Worm (Caenorhabditis elegans): ENCODE results near the gene T12G3.6.
A peak's percentile ranks its signal among the peaks of the same experiment; 100 is the strongest.

ce11 chrIV:12078907-12079523 is 47.9 kb upstream of the T12G3.6 start, which contains the start of gene lex-1:
- TF ChIP-seq tbx-8 (GFP tag; optimal IDR thresholded peaks at IDR 0.05) (no peak), mls-2 (tag; optimal IDR thresholded peaks at IDR 0.05) (no peak), snpc-4 (tag; optimal IDR thresholded peaks at IDR 0.05) (no peak), ceh-43 (GFP tag; optimal IDR thresholded peaks at IDR 0.05) (no peak), mep-1 (tag; optimal IDR thresholded peaks at IDR 0.05) (peak; percentile 33), elt-1 (tag; optimal IDR thresholded peaks at IDR 0.05; ENCODE audit: borderline replicate concordance, insufficient read depth) (no peak), lsy-2 (tag; optimal IDR thresholded peaks at IDR 0.05) (peak; percentile 10), nhr-28 (tag; optimal IDR thresholded peaks at IDR 0.05) (no peak), unc-62 (GFP tag; optimal IDR thresholded peaks at IDR 0.05) (no peak), lin-13 (tag; optimal IDR thresholded peaks at IDR 0.05) (no peak), nhr-12 (tag; optimal IDR thresholded peaks at IDR 0.05) (no peak), nhr-237 (tag; optimal IDR thresholded peaks at IDR 0.05) (no peak)

Data from whole organism, mixed stage, embryonic.